Fruit fly (Drosophila melanogaster): ENCODE data around the gene CG5787.

Gene CG5787

DNA sequence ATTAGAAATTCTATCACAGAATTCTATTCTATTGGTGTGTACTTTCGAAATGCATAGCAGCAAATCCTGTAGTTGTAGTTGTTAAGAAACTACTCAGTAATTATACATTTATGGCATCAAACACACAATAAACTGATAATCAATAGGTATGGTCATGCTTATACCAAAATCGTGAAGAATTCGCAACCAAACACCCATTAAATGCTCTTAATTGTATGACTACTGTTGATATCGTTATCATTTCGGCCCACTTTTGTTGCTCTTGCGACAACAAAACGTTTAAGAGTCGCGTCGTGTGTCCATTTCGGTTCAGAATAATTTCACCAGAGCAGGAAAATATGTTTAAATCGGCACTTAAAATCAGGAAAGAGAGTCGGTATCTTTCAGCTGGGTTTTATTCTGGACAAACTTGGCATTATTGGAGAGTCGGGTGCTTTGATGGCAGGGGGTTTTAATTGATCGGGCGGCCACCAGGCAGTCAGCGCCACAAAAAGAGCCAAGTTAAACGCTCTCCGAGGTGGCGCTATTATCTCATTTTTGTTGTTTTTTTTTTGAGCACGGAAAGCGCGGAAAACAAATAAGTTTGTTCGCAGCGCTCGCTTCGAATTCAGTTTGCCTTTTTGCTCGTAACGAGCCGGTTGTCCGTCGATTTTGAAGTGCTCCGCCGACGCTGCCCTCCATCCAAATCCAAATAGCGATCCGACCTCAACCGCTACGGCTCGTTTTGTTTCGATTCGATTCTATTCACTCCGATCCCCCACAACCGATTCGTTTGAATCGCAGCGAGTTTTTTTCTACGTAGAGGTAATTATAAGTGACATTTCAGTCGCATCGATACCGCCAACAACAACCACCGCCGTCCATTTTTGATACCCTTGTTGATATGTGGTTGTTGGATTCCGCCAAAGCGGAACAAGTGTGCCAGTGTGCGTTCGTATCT is 6.0 kb upstream of the CG5787 start, which contains the start of gene MRP (continued):
- TF ChIP-seq Xbp1 (GFP tag; optimal IDR thresholded peaks at IDR 0.05) (no peak), psq (GFP tag; optimal IDR thresholded peaks at IDR 0.05) (no peak), CG4617 (GFP tag; optimal IDR thresholded peaks at IDR 0.05; ENCODE audit: borderline replicate concordance) (no peak), esg (GFP tag; conservative IDR thresholded peaks at IDR 0.05) (no peak), unc-4 (GFP tag; IDR thresholded peaks at IDR 0.05; ENCODE audit: partially characterized antibody) (peak; percentile 41; the same call in 1 of the 2 replicates), CG7987 (GFP tag; optimal IDR thresholded peaks at IDR 0.05) (no peak), Nf-YC (tag; optimal IDR thresholded peaks at IDR 0.05) (peak; percentile 51), D (optimal IDR thresholded peaks at IDR 0.05) (no peak), D (GFP tag; optimal IDR thresholded peaks at IDR 0.05) (no peak), oc (tag; optimal IDR thresholded peaks at IDR 0.05) (no peak), Deaf1 (tag; optimal IDR thresholded peaks at IDR 0.05) (peak; percentile 81), MBD-R2 (GFP tag; IDR thresholded peaks at IDR 0.05) (no peak), CG14965 (GFP tag; optimal IDR thresholded peaks at IDR 0.05; ENCODE audit: borderline replicate concordance) (no peak), CG12155 (GFP tag; optimal IDR thresholded peaks at IDR 0.05) (no peak), tna (GFP tag; IDR thresholded peaks at IDR 0.05; ENCODE audit: partially characterized antibody) (no peak), crp (GFP tag; optimal IDR thresholded peaks at IDR 0.05) (no peak), Med (GFP tag) (peak; percentile 93), Hmr (GFP tag; optimal IDR thresholded peaks at IDR 0.05) (no peak), CG6254 (GFP tag; optimal IDR thresholded peaks at IDR 0.05) (no peak), ERR (GFP tag; optimal IDR thresholded peaks at IDR 0.05) (no peak), corto (GFP tag; optimal IDR thresholded peaks at IDR 0.05) (no peak), hbn (GFP tag; IDR thresholded peaks at IDR 0.05; ENCODE audit: partially characterized antibody) (no peak), Scr (GFP tag; IDR thresholded peaks at IDR 0.05; ENCODE audit: partially characterized antibody) (no peak), br (optimal IDR thresholded peaks at IDR 0.05) (no peak), ATbp (GFP tag; optimal IDR thresholded peaks at IDR 0.05) (no peak), CG8924 (tag; optimal IDR thresholded peaks at IDR 0.05) (no peak), CG12071 (GFP tag; optimal IDR thresholded peaks at IDR 0.05) (peak; percentile 28), Doc3 (GFP tag; IDR thresholded peaks at IDR 0.05; ENCODE audit: partially characterized antibody) (no peak), CG10431 (GFP tag; optimal IDR thresholded peaks at IDR 0.05) (no peak), Hey (tag; optimal IDR thresholded peaks at IDR 0.05) (no peak), CG12104 (GFP tag; optimal IDR thresholded peaks at IDR 0.05) (no peak), CrebB (tag; optimal IDR thresholded peaks at IDR 0.05) (no peak), CG5245 (GFP tag; optimal IDR thresholded peaks at IDR 0.05) (no peak), vfl (GFP tag; optimal IDR thresholded peaks at IDR 0.05) (no peak), Ets97D (GFP tag; optimal IDR thresholded peaks at IDR 0.05) (no peak), sr (GFP tag; IDR thresholded peaks at IDR 0.05) (no peak), Awh (GFP tag; IDR thresholded peaks at IDR 0.05) (no peak), MTF-1 (GFP tag; optimal IDR thresholded peaks at IDR 0.05; ENCODE audit: borderline replicate concordance) (no peak), CG15696 (tag; optimal IDR thresholded peaks at IDR 0.05) (no peak), CG1602 (GFP tag; optimal IDR thresholded peaks at IDR 0.05) (no peak), fru (optimal IDR thresholded peaks at IDR 0.05) (no peak), Fer3 (tag; optimal IDR thresholded peaks at IDR 0.05) (no peak), Ets65A (GFP tag) (no peak), CG12299 (tag; optimal IDR thresholded peaks at IDR 0.05) (no peak), ab (GFP tag; optimal IDR thresholded peaks at IDR 0.05) (no peak), az2 (GFP tag; optimal IDR thresholded peaks at IDR 0.05) (no peak), PHDP (tag; optimal IDR thresholded peaks at IDR 0.05) (no peak), CG7357 (GFP tag; IDR thresholded peaks at IDR 0.05) (no peak), Dad (GFP tag; optimal IDR thresholded peaks at IDR 0.05) (no peak)

Measured in whole organism, embryonic.